Worm (Caenorhabditis elegans) whole organism, L4 larva: ENCODE data around the gene rei-2.

ENCODE experiments used
- T20F7.1 ChIP-seq: fragments of 200-800 bp; sonication (Bioruptor generic); optimal IDR thresholded peaks from 2 replicates; lab custom pipeline; 2018; ENCODE audit warnings: mild to moderate bottlenecking, missing genetic modification characterization, missing compliant biosample characterization
- T26A8.4 ChIP-seq: fragments of 200-800 bp; sonication (Bioruptor generic); IDR thresholded peaks from 2 replicates; pipeline ENCODE4 v1.3.6; 2022; ENCODE audit warnings: missing genetic modification characterization, missing compliant biosample characterization
- Y105C5A.15 ChIP-seq: fragments of 200-800 bp; sonication (Bioruptor generic); IDR thresholded peaks from 2 replicates; pipeline ENCODE4 v1.3.6; 2022; ENCODE audit warnings: missing genetic modification characterization, missing compliant biosample characterization
- Y48G9A.11 ChIP-seq: fragments of 200-800 bp; sonication (Bioruptor generic); IDR thresholded peaks from 2 replicates; pipeline ENCODE4 v1.3.6; 2022; ENCODE audit warnings: missing genetic modification reagents, missing genetic modification characterization, missing compliant biosample characterization
- ZK337.2 ChIP-seq: fragments of 200-800 bp; sonication (Bioruptor generic); IDR thresholded peaks from 2 replicates; pipeline ENCODE4 v1.3.6; 2022; ENCODE audit warnings: missing genetic modification reagents, missing genetic modification characterization, missing compliant biosample characterization
- ZK546.5 ChIP-seq, 2 experiments: sonication (generic microtip); optimal IDR thresholded peaks; 2 replicates each; lab custom pipeline; 2017; ENCODE audit warnings: missing biosample characterization in 2 of 2, missing genetic modification characterization in 2 of 2
- aha-1 ChIP-seq: fragments of 150-350 bp; peaks from one replicate; lab custom pipeline; 2014; ENCODE audit warnings: missing biosample characterization, missing genetic modification characterization
- ceh-20 ChIP-seq: fragments of 200-800 bp; sonication (Bioruptor generic); IDR thresholded peaks from 2 replicates; pipeline ENCODE4 v1.3.6; 2022; ENCODE audit warnings: missing genetic modification reagents, missing genetic modification characterization, missing compliant biosample characterization
- ceh-28 ChIP-seq: fragments of 150-350 bp; optimal IDR thresholded peaks from 2 replicates; lab custom pipeline; 2014; ENCODE audit warnings: missing biosample characterization, missing genetic modification reagents, missing genetic modification characterization
- ceh-32 ChIP-seq: sonication (generic microtip); optimal IDR thresholded peaks from 2 replicates; lab custom pipeline; 2016; ENCODE audit warnings: mild to moderate bottlenecking, missing genetic modification characterization, missing compliant biosample characterization; ENCODE audit not compliant: poor library complexity
- ceh-44 ChIP-seq: fragments of 200-800 bp; sonication (Bioruptor generic); IDR thresholded peaks from 2 replicates; pipeline ENCODE4 v1.3.6; 2022; ENCODE audit warnings: missing genetic modification reagents, missing genetic modification characterization, missing compliant biosample characterization
- daf-16 ChIP-seq, 3 experiments: sonication (generic microtip); optimal IDR thresholded peaks; 2 replicates each; lab custom pipeline; 2016 to 2017; ENCODE audit warnings: missing genetic modification characterization in 3 of 3, missing genetic modification reagents in 3 of 3, mild to moderate bottlenecking in 2 of 3, missing compliant biosample characterization in 2 of 3, missing biosample characterization in 1 of 3, moderate library complexity in 1 of 3
- dmd-8 ChIP-seq: fragments of 200-800 bp; sonication (Bioruptor generic); IDR thresholded peaks from 2 replicates; pipeline ENCODE4 v1.3.6; 2022; ENCODE audit warnings: missing genetic modification characterization, missing compliant biosample characterization
- dmd-9 ChIP-seq: fragments of 200-800 bp; sonication (Bioruptor generic); IDR thresholded peaks from 2 replicates; pipeline ENCODE4 v1.3.6; 2022; ENCODE audit warnings: missing genetic modification reagents, missing genetic modification characterization, missing compliant biosample characterization
- dve-1 ChIP-seq: sonication (generic microtip); optimal IDR thresholded peaks from 2 replicates; lab custom pipeline; 2017; ENCODE audit warnings: antibody characterized with exemption, mild to moderate bottlenecking, missing genetic modification characterization, missing compliant biosample characterization; ENCODE audit not compliant: insufficient read depth
- egl-43 ChIP-seq: fragments of 200-800 bp; sonication (Bioruptor generic); IDR thresholded peaks from 2 replicates; pipeline ENCODE4 v1.3.6; 2022; ENCODE audit warnings: missing genetic modification reagents, missing genetic modification characterization, missing compliant biosample characterization
- fkh-10 ChIP-seq: fragments of 150-350 bp; optimal IDR thresholded peaks from 2 replicates; lab custom pipeline; 2014; ENCODE audit warnings: missing biosample characterization, missing genetic modification reagents, missing genetic modification characterization
- fos-1 ChIP-seq: fragments of 150-350 bp; optimal IDR thresholded peaks from 2 replicates; lab custom pipeline; 2014; ENCODE audit warnings: missing biosample characterization, missing genetic modification characterization
- hif-1 ChIP-seq, 2 experiments: sonication (generic microtip); optimal IDR thresholded peaks; 2 replicates each; lab custom pipeline; 2016 to 2017; ENCODE audit warnings: missing compliant biosample characterization in 2 of 2, missing genetic modification characterization in 2 of 2, missing genetic modification reagents in 2 of 2, missing genotype in 2 of 2, mild to moderate bottlenecking in 1 of 2
- hlh-11 ChIP-seq: fragments of 200-800 bp; sonication (Bioruptor generic); optimal IDR thresholded peaks from 2 replicates; lab custom pipeline; 2018; ENCODE audit warnings: mild to moderate bottlenecking, missing genetic modification characterization, missing compliant biosample characterization
- lim-7 ChIP-seq: fragments of 200-800 bp; sonication (Bioruptor generic); IDR thresholded peaks from 2 replicates; pipeline ENCODE4 v1.3.6; 2022; ENCODE audit warnings: missing genetic modification characterization, missing compliant biosample characterization
- lin-1 ChIP-seq: fragments of 200-800 bp; sonication (Bioruptor generic); IDR thresholded peaks from 2 replicates; pipeline ENCODE4 v1.3.6; 2022; ENCODE audit warnings: missing genetic modification reagents, missing genetic modification characterization, missing compliant biosample characterization
- lin-13 ChIP-seq: fragments of 150-350 bp; optimal IDR thresholded peaks from 2 replicates; lab custom pipeline; 2014; ENCODE audit warnings: missing biosample characterization, missing genetic modification reagents, missing genetic modification characterization
- lin-15B ChIP-seq: fragments of 150-350 bp; sonication (generic microtip); optimal IDR thresholded peaks from 3 replicates; lab custom pipeline; 2014; ENCODE audit warnings: missing biosample characterization, missing genetic modification characterization
- madf-5 ChIP-seq, 2 experiments: fragments of 200-800 bp; sonication (Bioruptor generic); IDR thresholded peaks; 2 replicates each; pipeline ENCODE4 v1.3.6; 2022; ENCODE audit warnings: missing compliant biosample characterization in 2 of 2, missing genetic modification characterization in 2 of 2
- mdl-1 ChIP-seq, 2 experiments: fragments of 150-350 bp in 1 of 2; sonication (generic microtip) in 1 of 2; optimal IDR thresholded peaks; 2 replicates each; lab custom pipeline; 2014 to 2017; ENCODE audit warnings: missing biosample characterization in 2 of 2, missing genetic modification characterization in 2 of 2
- mep-1 ChIP-seq: fragments of 150-350 bp; sonication (generic microtip); optimal IDR thresholded peaks from 3 replicates; lab custom pipeline; 2014; ENCODE audit warnings: missing biosample characterization, missing genetic modification characterization
- mxl-2 ChIP-seq: fragments of 200-800 bp; sonication (Bioruptor generic); conservative IDR thresholded peaks from 2 replicates; pipeline ENCODE4 v1.3.6; 2022; ENCODE audit warnings: missing genetic modification reagents, missing genetic modification characterization, missing compliant biosample characterization
- nhr-10 ChIP-seq: fragments of 150-350 bp; optimal IDR thresholded peaks from 2 replicates; lab custom pipeline; 2014; ENCODE audit warnings: missing biosample characterization, missing genetic modification characterization
- nhr-102 ChIP-seq: sonication (generic microtip); optimal IDR thresholded peaks from 2 replicates; lab custom pipeline; 2016; ENCODE audit warnings: mild to moderate bottlenecking, missing genetic modification characterization, moderate library complexity, missing compliant biosample characterization
- nhr-11 ChIP-seq: fragments of 150-350 bp; optimal IDR thresholded peaks from 2 replicates; lab custom pipeline; 2014; ENCODE audit warnings: missing biosample characterization, missing genetic modification characterization
- nhr-28 ChIP-seq: fragments of 150-350 bp; optimal IDR thresholded peaks from 2 replicates; lab custom pipeline; 2014; ENCODE audit warnings: missing biosample characterization, missing genetic modification characterization
- nhr-41 ChIP-seq: fragments of 200-800 bp; sonication (Bioruptor generic); IDR thresholded peaks from 2 replicates; pipeline ENCODE4 v1.3.6; 2022; ENCODE audit warnings: missing genetic modification reagents, missing genetic modification characterization, missing compliant biosample characterization
- nhr-42 ChIP-seq: fragments of 200-800 bp; sonication (Bioruptor generic); IDR thresholded peaks from 2 replicates; pipeline ENCODE4 v1.3.6; 2022; ENCODE audit warnings: missing genetic modification characterization, missing compliant biosample characterization
- nhr-76 ChIP-seq: fragments of 150-350 bp; optimal IDR thresholded peaks from 2 replicates; lab custom pipeline; 2014; ENCODE audit warnings: missing biosample characterization, missing genetic modification characterization
- nhr-77 ChIP-seq: fragments of 150-350 bp; optimal IDR thresholded peaks from 2 replicates; lab custom pipeline; 2014; ENCODE audit warnings: missing biosample characterization, missing genetic modification characterization
- pqm-1 ChIP-seq: sonication (generic microtip); optimal IDR thresholded peaks from 2 replicates; lab custom pipeline; 2017; ENCODE audit warnings: missing biosample characterization, missing genetic modification characterization
- rbr-2 ChIP-seq: sonication (generic microtip); optimal IDR thresholded peaks from 2 replicates; lab custom pipeline; 2016; ENCODE audit warnings: missing genotype, missing genetic modification characterization, missing compliant biosample characterization
- set-16 ChIP-seq: fragments of 200-800 bp; sonication (Bioruptor generic); IDR thresholded peaks from 2 replicates; pipeline ENCODE4 v1.3.6; 2022; ENCODE audit warnings: missing genetic modification reagents, missing genetic modification characterization, missing compliant biosample characterization
- spr-3 ChIP-seq: fragments of 200-800 bp; sonication (Bioruptor generic); optimal IDR thresholded peaks from 2 replicates; lab custom pipeline; 2018; ENCODE audit warnings: mild to moderate bottlenecking, missing genetic modification characterization, missing compliant biosample characterization
- tra-1 ChIP-seq: fragments of 200-800 bp; sonication (Bioruptor generic); IDR thresholded peaks from 2 replicates; pipeline ENCODE4 v1.3.6; 2022; ENCODE audit warnings: missing genetic modification reagents, missing genetic modification characterization, missing compliant biosample characterization
- zfp-3 ChIP-seq: fragments of 200-800 bp; sonication (Bioruptor generic); conservative IDR thresholded peaks from 2 replicates; pipeline ENCODE4 v1.3.6; 2022; ENCODE audit warnings: missing genetic modification reagents, missing genetic modification characterization, missing compliant biosample characterization
- zip-2 ChIP-seq: fragments of 150-350 bp; optimal IDR thresholded peaks from 2 replicates; lab custom pipeline; 2014; ENCODE audit warnings: missing biosample characterization, missing genetic modification characterization

Gene rei-2

DNA sequence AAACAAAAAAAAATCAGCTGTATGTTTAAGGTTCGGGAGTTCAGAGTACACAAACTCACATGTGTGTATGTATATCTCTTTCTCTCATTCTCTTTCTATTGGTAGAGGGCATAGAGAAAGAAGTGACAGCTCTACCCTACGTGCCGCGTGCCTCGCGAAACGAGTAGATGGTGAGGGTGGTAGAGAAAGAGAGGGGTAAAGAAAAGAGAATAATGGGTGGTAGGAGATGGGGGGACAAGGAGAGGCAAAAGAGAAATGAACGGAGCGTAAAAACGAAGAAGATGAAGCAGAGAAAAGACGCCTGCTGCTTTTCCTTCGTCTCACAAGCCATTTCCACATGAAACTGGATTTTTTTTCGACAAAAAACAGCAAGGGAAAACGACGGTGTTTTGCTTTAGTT is 5.2 kb upstream of the rei-2 start (continued):
- peak; percentile 74 for TF ChIP-seq T20F7.1 (GFP tag; lab: Kevin White, UChicago)
- TF ChIP-seq lin-13 = peak; percentile 87
- peak; percentile 79 for TF ChIP-seq nhr-102
- TF ChIP-seq daf-16 (GFP tag; optimal IDR thresholded peaks at IDR 0.05; lab: Kevin White, UChicago) = peak; percentile 69 to 90
- peak; percentile 96 for TF ChIP-seq daf-16 (tag; optimal IDR thresholded peaks at IDR 0.05; lab: Kevin White, UChicago)
- TF ChIP-seq nhr-42 (GFP tag; lab: Robert Waterston, UW) = 0 out of 2 replicates have a peak, but pooled peaks have one; percentile 54
- no peak for TF ChIP-seq nhr-76 (tag; lab: Kevin White, UChicago)
- peak; percentile 98 to 100 for TF ChIP-seq mdl-1 (tag; optimal IDR thresholded peaks at IDR 0.05; lab: Kevin White, UChicago)
- TF ChIP-seq nhr-28 = peak; percentile 95
- TF ChIP-seq set-16 (GFP tag; lab: Robert Waterston, UW) = peak; percentile 60
- TF ChIP-seq zfp-3 (GFP tag; lab: Robert Waterston, UW) = no peak
- TF ChIP-seq lin-1 (GFP tag; lab: Robert Waterston, UW) = peak; percentile 89
- TF ChIP-seq mep-1 (tag; lab: Kevin White, UChicago) = peak; percentile 97
- peak; percentile 75 for TF ChIP-seq zip-2
- TF ChIP-seq fkh-10 (GFP tag; lab: Kevin White, UChicago) = peak; percentile 95
- TF ChIP-seq ceh-28 = peak; percentile 40
- TF ChIP-seq nhr-10 (tag; lab: Kevin White, UChicago) = peak; percentile 83
- TF ChIP-seq pqm-1 (tag; lab: Kevin White, UChicago) = peak; percentile 48
- peak; percentile 87 for TF ChIP-seq egl-43 (GFP tag; lab: Robert Waterston, UW)
- no peak for TF ChIP-seq Y48G9A.11
- peak; percentile 99 for TF ChIP-seq hlh-11 (tag; lab: Kevin White, UChicago)
- peak; percentile 97 for TF ChIP-seq nhr-11 (tag; lab: Kevin White, UChicago)
- peak; percentile 60 for TF ChIP-seq spr-3
- TF ChIP-seq hif-1 (tag; optimal IDR thresholded peaks at IDR 0.05; lab: Kevin White, UChicago) = peak; percentile 51 to 95
- TF ChIP-seq mxl-2 = 0 out of 2 replicates have a peak, but pooled peaks have one; percentile 52
- TF ChIP-seq tra-1 = peak; percentile 95
- TF ChIP-seq ZK546.5 (tag; optimal IDR thresholded peaks at IDR 0.05; lab: Kevin White, UChicago) = no peak
- no peak for TF ChIP-seq ceh-32 (tag; lab: Kevin White, UChicago)
- TF ChIP-seq dve-1 (tag; lab: Kevin White, UChicago) = peak; percentile 99
- TF ChIP-seq ceh-20 = peak; percentile 95
- TF ChIP-seq T26A8.4 (GFP tag; lab: Robert Waterston, UW) = peak; percentile 85
- peak; percentile 26; the same call in 1 of the 2 replicates for TF ChIP-seq Y105C5A.15 (GFP tag; lab: Robert Waterston, UW)
- TF ChIP-seq madf-5 (GFP tag; IDR thresholded peaks at IDR 0.05; lab: Robert Waterston, UW) = 0 out of 4 replicates have a peak, but pooled peaks of 1 of the 2 experiments have one; percentile 4
- TF ChIP-seq nhr-77 (tag; lab: Kevin White, UChicago) = peak; percentile 95
- TF ChIP-seq, all 104 proteins: peak for 64

DNA sequence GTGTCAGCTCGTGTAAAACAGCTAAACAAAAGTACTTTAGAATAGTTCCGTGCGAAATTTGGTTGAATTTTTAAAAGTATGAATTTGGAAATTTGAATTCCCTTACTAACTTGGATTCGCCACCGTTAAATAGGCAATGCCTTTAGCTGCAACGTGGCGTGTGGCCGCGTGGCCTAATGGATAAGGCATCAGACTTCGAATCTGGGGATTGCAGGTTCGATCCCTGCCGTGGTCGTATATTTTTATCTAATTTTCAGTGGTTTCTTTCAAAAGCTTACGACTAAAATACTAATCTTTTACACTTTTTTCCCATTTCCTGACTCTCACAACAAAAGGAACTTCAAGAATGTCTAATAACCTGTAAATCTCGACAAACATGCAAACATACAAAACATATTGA is 1.7 kb upstream of the rei-2 start:
- TF ChIP-seq dmd-8 (GFP tag; lab: Robert Waterston, UW) = 0 out of 2 replicates have a peak, but pooled peaks have one; percentile 21
- peak; percentile 10 for TF ChIP-seq nhr-102
- 0 out of 2 replicates have a peak, but pooled peaks have one; percentile 60 for TF ChIP-seq lim-7 (GFP tag; lab: Robert Waterston, UW)
- TF ChIP-seq aha-1 (tag; lab: Kevin White, UChicago) = peak; percentile 75
- no peak for TF ChIP-seq hif-1 (tag; optimal IDR thresholded peaks at IDR 0.05; lab: Kevin White, UChicago)
- TF ChIP-seq fkh-10 (GFP tag; lab: Kevin White, UChicago) = no peak
- TF ChIP-seq lin-15B = no peak
- TF ChIP-seq, all 104 proteins: peak for 4

DNA sequence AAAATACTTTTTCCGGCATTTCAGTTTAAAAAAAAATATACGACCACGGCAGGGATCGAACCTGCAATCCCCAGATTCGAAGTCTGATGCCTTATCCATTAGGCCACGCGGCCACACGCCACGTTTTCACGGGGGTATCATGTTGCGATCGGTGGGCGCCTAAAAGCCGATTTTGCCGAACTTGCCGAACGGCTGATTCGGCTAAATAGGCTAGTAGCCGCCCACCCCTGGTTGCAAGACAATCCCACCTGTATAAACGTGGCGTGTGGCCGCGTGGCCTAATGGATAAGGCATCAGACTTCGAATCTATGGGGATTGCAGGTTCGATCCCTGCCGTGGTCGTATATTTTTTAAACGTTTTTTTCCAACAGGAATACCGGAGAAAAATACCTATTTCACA is 1.2 kb upstream of the rei-2 start:
- TF ChIP-seq ceh-20 (0 out of 2 replicates have a peak, but pooled peaks have one; percentile 26), ceh-44 (0 out of 2 replicates have a peak, but pooled peaks have one; percentile 30), ZK337.2 (GFP tag; lab: Robert Waterston, UW) (no peak), madf-5 (GFP tag; IDR thresholded peaks at IDR 0.05; lab: Robert Waterston, UW) (0 out of 4 replicates have a peak, but pooled peaks of 1 of the 2 experiments have one; percentile 23), aha-1 (tag; lab: Kevin White, UChicago) (peak; percentile 81), mxl-2 (0 out of 2 replicates have a peak, but pooled peaks have one; percentile 22), egl-43 (GFP tag; lab: Robert Waterston, UW) (peak; percentile 48; the same call in 1 of the 2 replicates), dmd-8 (GFP tag; lab: Robert Waterston, UW) (no peak), dmd-9 (0 out of 2 replicates have a peak, but pooled peaks have one; percentile 31), nhr-41 (GFP tag; lab: Robert Waterston, UW) (no peak), rbr-2 (no peak), lim-7 (GFP tag; lab: Robert Waterston, UW) (0 out of 2 replicates have a peak, but pooled peaks have one; percentile 41), fos-1 (tag; lab: Kevin White, UChicago) (no peak)
- TF ChIP-seq, all 104 proteins: peak for 8
